Worm (Caenorhabditis elegans): Measurements from ENCODE around the gene mrp-5.
"Not testable (repeated sequence)": the region's sequence is repeated elsewhere in the genome, so short reads cannot be mapped to it uniquely, and the experiment has no call there.

The mrp-5 gene

DNA sequence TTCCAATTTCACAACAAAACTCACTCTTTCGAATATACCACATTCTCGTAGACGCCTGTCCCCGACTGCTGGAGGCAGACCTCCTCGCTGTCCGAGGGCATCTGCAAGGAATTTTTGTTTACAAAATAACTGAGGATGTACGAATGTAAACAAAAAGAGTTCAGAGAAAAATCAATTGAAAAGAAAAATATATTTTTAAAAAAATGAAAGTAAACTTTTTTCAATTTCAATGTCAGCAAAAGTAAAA, at the start of gene mrp-5:
Gene mrp-5, minus strand, starts transcription at position 101 of the 247 bp plus-strand sequence.
- no peak for TF ChIP-seq unc-62 (GFP tag; optimal IDR thresholded peaks at IDR 0.05)

DNA sequence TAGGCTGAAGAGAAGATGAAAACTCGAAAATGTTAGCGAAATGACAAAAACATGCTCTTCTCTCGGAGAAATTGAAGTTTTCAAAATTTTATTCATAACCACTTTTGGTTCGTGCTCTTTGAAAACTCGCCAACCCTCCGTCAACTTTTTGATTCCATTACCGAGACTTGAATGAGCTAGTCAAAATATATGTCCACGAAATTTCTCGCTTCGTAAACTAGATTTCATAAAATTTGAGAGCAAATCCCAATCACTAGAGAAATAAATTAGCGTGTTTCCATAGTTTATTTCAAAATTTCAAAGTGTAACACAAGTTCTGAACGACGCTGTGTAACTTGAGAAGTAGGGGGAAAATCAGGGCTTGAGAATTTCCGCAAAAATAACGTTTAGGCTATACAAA, 47.6 kb upstream of the mrp-5 start:
- TF ChIP-seq unc-62 (GFP tag; optimal IDR thresholded peaks at IDR 0.05): no peak

DNA sequence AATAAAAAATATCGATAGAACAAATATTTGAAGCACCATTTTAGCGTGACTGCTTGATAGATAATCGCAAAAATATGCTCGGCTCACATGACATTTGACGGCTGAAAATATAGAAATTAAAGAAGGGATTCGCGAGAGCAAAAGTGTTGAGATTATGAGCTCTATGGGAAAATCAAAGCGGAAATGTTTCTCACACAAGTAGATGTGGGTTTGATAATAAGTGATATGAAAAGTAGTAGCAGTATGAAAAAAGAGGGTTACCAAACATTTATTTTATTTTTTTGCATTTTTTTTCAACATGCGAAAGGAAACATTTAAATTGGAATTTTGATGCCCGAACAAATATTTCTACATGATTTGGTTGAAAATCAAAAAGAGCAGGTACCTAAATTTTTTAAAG, 45.2 kb upstream of the mrp-5 start, which contains the start of gene iglr-1:
Gene iglr-1, minus strand, starts transcription at position 101 of the 400 bp plus-strand sequence.
- TF ChIP-seq unc-62 (GFP tag; optimal IDR thresholded peaks at IDR 0.05): no peak

DNA sequence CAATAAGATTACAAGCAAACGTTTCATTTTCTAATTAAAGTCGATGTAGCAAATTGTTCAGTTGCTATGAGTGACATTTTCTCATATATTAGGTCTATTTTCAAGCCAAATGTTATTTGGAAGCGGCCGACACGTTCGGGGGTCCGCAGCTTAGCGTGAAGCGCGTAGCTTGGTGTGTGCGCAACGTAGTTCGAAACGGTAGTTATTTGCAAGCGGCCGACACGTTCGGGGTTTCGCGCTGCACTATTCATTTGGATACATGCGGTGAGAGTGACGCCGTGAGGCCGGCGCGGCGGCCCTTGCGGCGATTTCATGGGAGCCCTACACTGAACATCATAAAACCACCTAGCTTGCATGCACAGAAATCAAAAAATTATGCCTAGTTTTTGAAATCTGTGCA, 42.0 kb upstream of the mrp-5 start:
- no peak for TF ChIP-seq unc-62 (GFP tag; optimal IDR thresholded peaks at IDR 0.05)

DNA sequence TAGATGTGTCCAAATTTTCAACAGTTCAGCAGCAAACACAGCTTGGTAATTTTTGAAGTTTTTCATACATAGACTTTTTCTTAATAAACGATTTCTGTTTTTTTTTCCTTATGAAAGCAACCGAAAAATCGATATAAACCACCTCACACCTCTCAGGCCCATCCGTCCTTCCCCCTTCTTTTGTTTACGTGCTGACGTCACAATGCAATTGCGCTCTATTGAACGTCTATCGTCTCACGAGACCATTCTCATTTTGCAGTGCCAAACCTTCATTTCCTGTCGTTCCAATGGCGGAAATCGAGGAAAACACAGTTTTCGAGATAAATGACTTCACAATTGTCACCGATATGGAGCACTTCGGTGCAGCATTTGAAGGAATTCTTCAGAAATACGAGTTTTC, 37.2 kb upstream of the mrp-5 start, which contains the start of gene rbg-1:
Gene rbg-1, plus strand, starts transcription at position 260 of the 400 bp plus-strand sequence.
- no peak for TF ChIP-seq unc-62 (GFP tag; optimal IDR thresholded peaks at IDR 0.05)

DNA sequence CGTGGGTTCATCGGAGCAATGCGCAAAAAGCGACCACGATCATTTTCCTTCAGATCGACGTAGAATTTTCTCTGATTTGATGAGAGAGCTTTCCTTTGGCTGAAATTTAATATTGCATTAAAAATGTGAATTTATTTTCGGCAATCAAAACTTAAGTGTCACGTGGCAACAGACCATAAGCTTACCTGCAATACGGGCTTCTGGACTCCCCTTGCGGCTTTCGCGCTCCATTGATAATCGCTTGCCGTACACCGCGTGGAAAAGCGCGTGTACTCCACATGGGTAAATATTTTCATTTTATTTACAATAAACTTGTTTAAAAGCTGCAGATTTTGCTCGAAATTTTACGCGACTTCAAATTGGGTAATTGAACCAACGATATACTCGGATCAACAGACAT, 36.4 kb upstream of the mrp-5 start, which contains the start of gene plp-2:
Gene plp-2, minus strand, starts transcription at position 280 of the 400 bp plus-strand sequence.
- TF ChIP-seq unc-62 (GFP tag; optimal IDR thresholded peaks at IDR 0.05): no peak

DNA sequence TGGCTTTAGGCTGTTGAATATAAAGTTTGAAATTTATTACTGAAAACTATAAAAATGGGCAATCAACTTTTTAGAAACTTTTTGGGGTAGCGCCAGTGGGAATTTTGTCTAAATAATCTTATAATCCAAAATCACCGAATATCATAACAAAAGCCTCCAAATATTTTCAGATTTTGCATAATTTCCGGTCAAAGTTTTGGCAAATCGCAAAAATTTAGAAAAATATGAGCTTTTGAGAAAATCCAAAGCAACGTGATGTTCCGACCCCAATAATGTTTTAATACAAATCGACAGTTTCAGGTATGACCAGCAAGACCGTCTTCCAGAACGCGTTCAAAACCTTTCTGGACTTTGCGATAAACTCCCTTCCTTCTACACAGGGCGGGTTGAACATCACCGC, 33.3 kb upstream of the mrp-5 start, which contains the start of gene emre-1:
Gene emre-1, plus strand, starts transcription at position 301 of the 400 bp plus-strand sequence.
- no peak for TF ChIP-seq unc-62 (GFP tag; optimal IDR thresholded peaks at IDR 0.05)

DNA sequence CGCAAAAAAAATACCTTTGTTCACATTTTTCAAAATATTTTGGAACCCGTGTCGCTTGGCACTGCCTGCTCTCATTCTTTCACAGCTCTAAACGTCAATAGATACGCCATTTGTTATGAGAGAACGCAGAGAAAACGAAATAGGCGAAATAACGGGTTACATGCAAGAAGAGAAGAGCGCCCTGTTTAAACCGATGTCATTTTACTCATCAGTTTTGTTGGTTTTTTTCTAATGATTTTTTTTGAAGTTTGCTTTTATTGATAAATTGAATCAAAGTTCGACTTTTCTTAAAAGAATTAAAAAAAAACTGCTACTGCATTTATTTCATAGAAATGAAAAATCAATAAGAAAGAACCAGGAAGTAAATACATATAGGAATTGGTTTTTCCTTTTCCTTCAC, 32.6 kb upstream of the mrp-5 start:
- no peak for TF ChIP-seq unc-62 (GFP tag; optimal IDR thresholded peaks at IDR 0.05)

DNA sequence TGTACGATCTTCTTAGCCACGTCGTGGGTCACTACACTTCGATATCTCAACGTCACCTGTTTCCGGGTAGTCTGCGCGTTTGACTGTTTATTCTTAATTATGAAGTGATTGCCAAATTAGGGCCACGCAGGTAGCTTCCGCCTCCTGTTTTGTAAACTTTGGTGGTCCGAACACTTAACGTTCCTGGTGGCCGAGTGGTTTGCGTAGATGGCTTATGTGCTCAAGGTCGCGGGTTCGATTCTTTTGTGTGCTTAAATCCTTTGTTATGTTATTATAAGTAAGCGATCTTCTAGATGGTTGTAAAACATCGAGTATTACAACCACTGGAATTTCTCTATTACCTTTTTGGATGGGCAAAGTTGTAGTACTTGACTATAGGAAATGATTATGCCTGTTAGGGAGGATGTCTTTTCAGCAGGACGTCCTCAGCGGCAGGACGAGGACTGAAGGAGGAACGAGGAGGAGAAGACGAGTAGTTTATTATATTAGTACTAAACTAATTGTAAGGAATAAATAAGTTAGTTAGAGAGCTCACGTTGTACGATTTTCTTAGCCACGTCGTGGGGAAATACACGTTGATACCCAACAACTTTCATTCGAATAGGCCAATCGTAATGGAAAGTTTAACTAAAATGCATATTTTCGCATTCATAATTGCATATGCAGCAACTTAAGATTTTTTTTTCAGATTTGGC, 30.9 kb upstream of the mrp-5 start:
- no peak for TF ChIP-seq unc-62 (GFP tag; optimal IDR thresholded peaks at IDR 0.05)

DNA sequence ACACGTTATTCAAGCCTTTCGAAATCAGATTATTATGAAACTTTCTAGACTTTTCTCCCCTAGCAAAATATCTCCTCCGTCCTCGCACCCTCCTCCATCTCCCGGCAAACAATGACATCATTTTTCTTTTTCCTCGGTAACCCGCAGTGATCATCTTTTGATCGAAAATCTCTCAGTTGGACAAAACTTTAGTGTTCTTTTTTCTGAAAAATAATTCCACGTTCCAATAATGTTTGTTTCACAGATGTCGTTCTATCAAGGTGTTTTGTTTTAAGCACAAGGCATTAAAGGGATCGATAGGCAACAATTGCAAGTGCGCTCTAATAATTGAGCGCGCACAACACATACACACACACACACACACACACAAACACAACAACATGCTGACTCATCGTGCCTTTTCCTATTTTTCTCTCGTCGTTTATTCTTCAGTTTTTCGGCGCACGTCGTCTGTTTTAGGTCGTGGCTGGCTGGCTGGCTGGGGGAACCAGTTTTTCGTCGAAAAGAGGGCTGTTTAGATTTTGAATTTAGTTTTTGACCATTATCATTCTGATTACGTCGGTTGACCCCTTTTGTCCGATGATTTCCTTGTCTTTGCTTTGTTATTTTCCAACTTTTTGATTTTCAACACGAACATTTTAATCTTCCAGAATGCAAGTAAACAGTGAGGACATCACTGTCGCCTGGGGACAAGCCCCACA, 29.5 kb upstream of the mrp-5 start, which contains the start of gene F20D1.3:
Gene F20D1.3, plus strand, starts transcription at position 651 of the 701 bp plus-strand sequence.
- no peak for TF ChIP-seq unc-62 (GFP tag; optimal IDR thresholded peaks at IDR 0.05)

DNA sequence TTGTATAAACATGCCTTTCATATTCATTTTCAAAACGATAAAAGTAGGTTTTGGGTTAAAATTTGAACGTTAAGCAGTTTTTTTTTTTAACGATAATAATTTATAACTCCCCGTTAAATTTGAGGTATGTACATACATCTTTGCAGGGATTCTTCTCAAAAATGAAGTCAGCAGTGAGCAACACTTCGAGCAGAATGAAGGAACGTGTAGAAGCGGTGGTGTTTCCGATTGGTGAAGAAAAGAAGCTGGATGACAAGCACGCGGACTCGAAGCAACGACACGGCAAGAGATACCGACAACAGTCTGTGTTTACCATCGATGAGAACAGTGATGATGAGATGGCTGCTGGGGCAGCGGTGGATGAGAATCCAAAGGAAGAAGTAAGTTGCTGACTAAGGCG, 27.0 kb upstream of the mrp-5 start:
- TF ChIP-seq unc-62 (GFP tag; optimal IDR thresholded peaks at IDR 0.05): no peak

DNA sequence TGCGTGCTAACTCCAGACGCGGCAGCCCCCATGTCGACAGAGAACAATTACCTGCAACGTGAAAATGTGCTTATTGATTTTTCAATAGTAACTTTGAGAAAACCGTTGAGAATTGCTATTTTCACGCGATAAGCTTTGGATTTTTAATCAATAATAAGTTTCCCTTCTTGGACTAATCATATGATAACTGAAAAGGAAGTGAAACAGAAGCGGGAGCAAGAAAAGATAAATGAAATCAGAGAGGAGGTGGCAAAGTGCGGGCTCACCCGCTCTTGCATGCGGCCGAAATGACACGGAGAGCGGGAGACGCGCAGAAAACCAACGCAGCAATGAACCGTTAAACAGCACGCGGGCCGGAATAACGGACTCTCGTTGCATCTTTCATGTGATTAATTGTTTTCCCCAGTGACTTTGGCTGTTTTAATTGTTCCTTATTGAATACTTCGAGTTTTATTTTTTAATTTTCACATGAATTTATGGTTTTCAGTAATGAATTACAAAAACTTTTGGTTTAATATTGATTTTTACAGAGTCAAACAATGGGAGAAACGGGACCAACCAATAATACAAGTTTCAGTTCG, 24.2 kb upstream of the mrp-5 start, which contains the start of the genes flwr-1 and tbc-1:
Gene flwr-1, minus strand, starts transcription at position 51 of the 581 bp plus-strand sequence.
Gene tbc-1, plus strand, starts transcription at position 531 of the 581 bp plus-strand sequence.
- no peak for TF ChIP-seq unc-62 (GFP tag; optimal IDR thresholded peaks at IDR 0.05)

DNA sequence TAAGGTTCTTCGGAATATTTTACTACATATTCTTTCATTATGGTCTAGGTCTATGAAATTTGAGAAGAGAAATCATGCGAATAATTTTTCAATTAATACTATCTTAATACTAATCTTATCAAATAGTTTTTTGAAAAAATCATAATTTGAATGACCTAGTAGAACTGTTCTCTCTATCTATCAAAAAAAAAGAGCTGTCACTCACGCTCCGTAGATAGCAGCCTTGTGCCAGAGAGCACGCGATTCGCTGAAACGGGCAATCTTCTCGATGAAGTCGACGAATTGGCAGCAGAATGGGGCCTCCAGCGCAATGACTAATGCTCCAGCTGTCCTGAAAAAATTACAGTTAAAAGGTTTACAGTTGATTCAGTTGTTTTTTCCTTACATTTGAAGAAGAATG, 23.5 kb upstream of the mrp-5 start:
- TF ChIP-seq unc-62 (GFP tag; optimal IDR thresholded peaks at IDR 0.05): no peak

DNA sequence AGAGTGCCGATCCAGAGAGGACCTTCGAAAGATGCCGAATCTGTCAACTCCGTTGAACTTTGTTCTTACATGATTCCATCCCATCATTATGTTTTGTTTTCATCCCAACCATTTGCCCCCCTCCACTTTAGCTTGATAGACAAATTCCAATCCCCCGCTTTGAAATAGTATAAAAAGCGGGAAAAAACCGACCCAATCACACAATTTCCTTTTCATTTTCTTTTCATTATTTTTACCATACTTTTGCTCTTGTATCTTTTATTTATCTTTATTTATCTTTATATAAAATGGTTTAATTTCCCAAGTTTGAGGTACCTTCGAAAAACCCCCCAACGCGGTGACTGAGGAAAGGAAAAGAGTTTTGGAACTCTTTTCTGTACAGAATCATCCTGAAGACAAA, 20.4 kb upstream of the mrp-5 start, which contains the start of gene F20D1.22:
Gene F20D1.22, plus strand, starts transcription at position 301 of the 400 bp plus-strand sequence.
- not testable (repeated sequence) for TF ChIP-seq unc-62 (GFP tag; optimal IDR thresholded peaks at IDR 0.05)

DNA sequence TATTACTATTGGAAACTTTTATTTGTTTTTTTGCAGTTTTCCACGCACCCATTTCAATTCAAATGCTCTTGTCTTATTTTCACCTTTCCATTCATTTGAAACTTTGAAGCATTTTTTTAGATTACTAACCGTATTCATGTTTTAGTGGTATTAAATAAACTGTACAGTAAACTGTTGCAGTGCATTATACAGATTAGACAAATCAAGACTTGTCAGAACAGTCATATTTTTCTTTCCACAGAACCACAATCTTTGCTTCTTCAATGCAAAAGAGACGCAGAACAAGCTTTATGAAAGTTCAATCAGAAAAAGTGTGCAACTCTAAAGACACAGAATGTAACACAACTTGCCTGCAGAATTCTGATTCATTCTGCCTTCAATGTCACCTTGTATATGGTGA, 19.6 kb upstream of the mrp-5 start, which contains the start of gene F45B8.5:
Gene F45B8.5, plus strand, starts transcription at position 301 of the 400 bp plus-strand sequence.
- TF ChIP-seq unc-62 (GFP tag; optimal IDR thresholded peaks at IDR 0.05): no peak

DNA sequence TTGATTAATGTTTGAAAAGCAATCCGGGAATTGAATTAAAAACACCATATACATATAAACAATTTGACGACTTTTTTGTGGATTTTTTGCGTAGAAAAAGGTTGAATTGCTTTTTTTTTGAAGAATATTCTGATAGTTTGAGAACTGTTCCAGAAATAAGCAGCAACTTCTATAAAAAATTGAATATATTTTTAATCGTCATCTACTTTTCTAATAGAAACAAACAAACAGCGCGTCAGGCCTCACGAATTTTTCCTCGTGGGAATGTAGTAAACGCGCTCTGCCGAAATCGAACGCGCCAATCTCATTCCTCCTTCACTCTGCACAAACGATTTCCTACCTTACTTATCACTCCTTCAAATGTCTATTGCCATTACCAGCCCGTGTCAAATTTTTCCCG, 18.1 kb upstream of the mrp-5 start, which contains the start of gene rgs-11:
Gene rgs-11, plus strand, starts transcription at position 301 of the 400 bp plus-strand sequence.
- no peak for TF ChIP-seq unc-62 (GFP tag; optimal IDR thresholded peaks at IDR 0.05)

All from whole organism, dauer.